Worm (Caenorhabditis elegans) whole organism, L2 larva: ENCODE results near the gene T22D1.8.

Experiments
- C34F6.9 ChIP-seq: fragments of 150-350 bp; optimal IDR thresholded peaks from 2 replicates; lab custom pipeline; 2014; ENCODE audit warnings: missing biosample characterization, missing genetic modification characterization
- F13H6.1 ChIP-seq: sonication (generic microtip); optimal IDR thresholded peaks from 2 replicates; lab custom pipeline; 2016; ENCODE audit warnings: missing genetic modification characterization, missing compliant biosample characterization
- R02D3.7 ChIP-seq: fragments of 150-350 bp; optimal IDR thresholded peaks from 2 replicates; lab custom pipeline; 2014; ENCODE audit warnings: missing biosample characterization, missing genetic modification characterization
- Y55F3AM.14 ChIP-seq: fragments of 200-800 bp; sonication (Bioruptor generic); optimal IDR thresholded peaks from 2 replicates; lab custom pipeline; 2018; ENCODE audit warnings: mild to moderate bottlenecking, missing genetic modification characterization, missing compliant biosample characterization
- alr-1 ChIP-seq: fragments of 150-350 bp; optimal IDR thresholded peaks from 2 replicates; lab custom pipeline; 2014; ENCODE audit warnings: missing biosample characterization, missing genetic modification characterization
- aly-2 ChIP-seq: fragments of 150-350 bp; optimal IDR thresholded peaks from 2 replicates; lab custom pipeline; 2014; ENCODE audit warnings: missing biosample characterization, missing genetic modification characterization
- ama-1 ChIP-seq: fragments of 150-350 bp; optimal IDR thresholded peaks from 2 replicates; lab custom pipeline; 2018; ENCODE audit warnings: inconsistent platforms
- blmp-1 ChIP-seq: sonication (generic microtip); optimal IDR thresholded peaks from 2 replicates; lab custom pipeline; 2017; ENCODE audit warnings: missing genetic modification characterization, mild to moderate bottlenecking, missing compliant biosample characterization, antibody characterized with exemption, moderate library complexity; ENCODE audit not compliant: insufficient read depth
- ceh-82 ChIP-seq: fragments of 150-350 bp; optimal IDR thresholded peaks from 2 replicates; lab custom pipeline; 2014; ENCODE audit warnings: missing biosample characterization, missing genetic modification characterization
- crh-2 ChIP-seq: sonication (generic microtip); optimal IDR thresholded peaks from 2 replicates; lab custom pipeline; 2017; ENCODE audit warnings: missing biosample characterization, missing genetic modification characterization
- dmd-4 ChIP-seq: sonication (generic microtip); optimal IDR thresholded peaks from 2 replicates; lab custom pipeline; 2017; ENCODE audit warnings: missing biosample characterization, missing genetic modification characterization
- egl-27 ChIP-seq: sonication (generic microtip); optimal IDR thresholded peaks from 3 replicates; lab custom pipeline; 2017; ENCODE audit warnings: missing biosample characterization, missing genetic modification reagents, missing genetic modification characterization
- elt-1 ChIP-seq: fragments of 150-350 bp; optimal IDR thresholded peaks from 2 replicates; lab custom pipeline; 2014; ENCODE audit warnings: missing biosample characterization, missing genetic modification characterization
- elt-3 ChIP-seq: sonication (generic microtip); optimal IDR thresholded peaks from 2 replicates; lab custom pipeline; 2017; ENCODE audit warnings: missing biosample characterization, missing genetic modification characterization
- fos-1 ChIP-seq: fragments of 150-350 bp; optimal IDR thresholded peaks from 2 replicates; lab custom pipeline; 2014; ENCODE audit warnings: missing biosample characterization, missing genetic modification characterization
- gmeb-1 ChIP-seq: fragments of 150-350 bp; optimal IDR thresholded peaks from 2 replicates; lab custom pipeline; 2014; ENCODE audit warnings: missing biosample characterization, missing genetic modification characterization
- lin-11 ChIP-seq: fragments of 150-350 bp; sonication (generic microtip); optimal IDR thresholded peaks from 2 replicates; lab custom pipeline; 2014; ENCODE audit warnings: missing biosample characterization, missing genetic modification characterization, inconsistent platforms, mixed read lengths
- lin-13 ChIP-seq: fragments of 150-350 bp; optimal IDR thresholded peaks from 2 replicates; lab custom pipeline; 2014; ENCODE audit warnings: missing biosample characterization, missing genetic modification reagents, missing genetic modification characterization
- lin-39 ChIP-seq: fragments of 150-350 bp; optimal IDR thresholded peaks from 2 replicates; lab custom pipeline; 2014; ENCODE audit warnings: missing biosample characterization, missing genetic modification reagents, missing genetic modification characterization
- lsy-2 ChIP-seq, 2 experiments: fragments of 150-350 bp in 1 of 2; sonication (generic microtip) in 1 of 2; optimal IDR thresholded peaks; 2 replicates each; lab custom pipeline; 2014 to 2017; ENCODE audit warnings: missing biosample characterization in 2 of 2, missing genetic modification characterization in 2 of 2
- mbf-1 ChIP-seq: sonication (generic microtip); optimal IDR thresholded peaks from 2 replicates; lab custom pipeline; 2017; ENCODE audit warnings: missing biosample characterization, missing genetic modification characterization
- mdl-1 ChIP-seq, 2 experiments: fragments of 150-350 bp in 1 of 2; sonication (generic microtip) in 1 of 2; optimal IDR thresholded peaks; 2 replicates each; lab custom pipeline; 2017; ENCODE audit warnings: missing biosample characterization in 2 of 2, missing genetic modification characterization in 2 of 2
- nhr-10 ChIP-seq: sonication (generic microtip); optimal IDR thresholded peaks from 2 replicates; lab custom pipeline; 2017; ENCODE audit warnings: missing biosample characterization, missing genetic modification characterization
- nhr-11 ChIP-seq: fragments of 150-350 bp; optimal IDR thresholded peaks from 2 replicates; lab custom pipeline; 2014; ENCODE audit warnings: missing biosample characterization, missing genetic modification characterization
- nhr-12 ChIP-seq: fragments of 150-350 bp; optimal IDR thresholded peaks from 2 replicates; lab custom pipeline; 2014; ENCODE audit warnings: missing biosample characterization, missing genetic modification characterization
- nhr-129 ChIP-seq: fragments of 150-350 bp; optimal IDR thresholded peaks from 2 replicates; lab custom pipeline; 2014; ENCODE audit warnings: missing biosample characterization, missing genetic modification characterization
- nhr-23 ChIP-seq: fragments of 150-350 bp; optimal IDR thresholded peaks from 2 replicates; lab custom pipeline; 2014; ENCODE audit warnings: missing biosample characterization, missing genetic modification reagents, missing genetic modification characterization
- nhr-25 ChIP-seq: fragments of 150-350 bp; sonication (generic microtip); optimal IDR thresholded peaks from 3 replicates; lab custom pipeline; 2014; ENCODE audit warnings: missing biosample characterization, missing genetic modification characterization
- nhr-6 ChIP-seq: fragments of 150-350 bp; optimal IDR thresholded peaks from 2 replicates; lab custom pipeline; 2014; ENCODE audit warnings: missing biosample characterization, missing genetic modification characterization
- nhr-77 ChIP-seq: fragments of 150-350 bp; optimal IDR thresholded peaks from 2 replicates; lab custom pipeline; 2014; ENCODE audit warnings: missing biosample characterization, missing genetic modification characterization
- peb-1 ChIP-seq: fragments of 150-350 bp; optimal IDR thresholded peaks from 2 replicates; lab custom pipeline; 2014; ENCODE audit warnings: missing biosample characterization, missing genetic modification characterization
- sem-4 ChIP-seq: fragments of 150-350 bp; optimal IDR thresholded peaks from 2 replicates; lab custom pipeline; 2014; ENCODE audit warnings: missing biosample characterization, missing genetic modification reagents, missing genetic modification characterization
- skn-1 ChIP-seq: sonication (generic microtip); optimal IDR thresholded peaks from 2 replicates; lab custom pipeline; 2017; ENCODE audit warnings: missing biosample characterization, missing genetic modification characterization
- sma-3 ChIP-seq: sonication (generic microtip); optimal IDR thresholded peaks from 2 replicates; lab custom pipeline; 2016; ENCODE audit warnings: missing genetic modification reagents, missing genetic modification characterization, missing compliant biosample characterization
- snpc-4 ChIP-seq: fragments of 150-350 bp; optimal IDR thresholded peaks from 2 replicates; lab custom pipeline; 2014; ENCODE audit warnings: missing biosample characterization, missing genetic modification characterization
- unc-55 ChIP-seq: fragments of 150-350 bp; sonication (generic microtip); optimal IDR thresholded peaks from 3 replicates; lab custom pipeline; 2014; ENCODE audit warnings: missing biosample characterization, missing genetic modification reagents, missing genetic modification characterization
- unc-62 ChIP-seq: fragments of 150-350 bp; optimal IDR thresholded peaks from 2 replicates; lab custom pipeline; 2014; ENCODE audit warnings: missing biosample characterization, missing genetic modification reagents, missing genetic modification characterization
- zag-1 ChIP-seq: fragments of 150-350 bp; optimal IDR thresholded peaks from 2 replicates; lab custom pipeline; 2014; ENCODE audit warnings: missing biosample characterization, missing genetic modification characterization
- ztf-1 ChIP-seq: fragments of 200-800 bp; sonication (Bioruptor generic); conservative IDR thresholded peaks from 2 replicates; pipeline ENCODE4 v1.3.6; 2022; ENCODE audit warnings: missing genetic modification characterization, missing compliant biosample characterization
- ztf-11 ChIP-seq: sonication (generic microtip); optimal IDR thresholded peaks from 2 replicates; lab custom pipeline; 2017; ENCODE audit warnings: missing biosample characterization, missing genetic modification characterization
- ztf-4 ChIP-seq: fragments of 150-350 bp; optimal IDR thresholded peaks from 2 replicates; lab custom pipeline; 2014; ENCODE audit warnings: missing biosample characterization, missing genetic modification characterization

T22D1.8 gene

ce11 chrIV:6904606-6905005 lies 1.5 kb downstream of the T22D1.8 start:
- TF ChIP-seq ceh-82 (no peak), sem-4 (tag; lab: Kevin White, UChicago) (no peak), Y55F3AM.14 (GFP tag; lab: Kevin White, UChicago) (no peak), aly-2 (tag; lab: Kevin White, UChicago) (no peak), C34F6.9 (tag; lab: Kevin White, UChicago) (no peak), ztf-4 (tag; lab: Kevin White, UChicago) (no peak), snpc-4 (tag; lab: Kevin White, UChicago) (no peak), nhr-129 (tag; lab: Kevin White, UChicago) (no peak), zag-1 (tag; lab: Kevin White, UChicago) (no peak), F13H6.1 (tag; lab: Kevin White, UChicago) (no peak), nhr-77 (tag; lab: Kevin White, UChicago) (no peak), ztf-1 (GFP tag; lab: Robert Waterston, UW) (no peak), lsy-2 (tag; optimal IDR thresholded peaks at IDR 0.05; lab: Kevin White, UChicago) (no peak), lin-39 (tag; lab: Kevin White, UChicago) (no peak), R02D3.7 (tag; lab: Kevin White, UChicago) (no peak), skn-1 (tag; lab: Kevin White, UChicago) (no peak), peb-1 (tag; lab: Kevin White, UChicago) (no peak), lin-11 (no peak)
- TF ChIP-seq, all 48 proteins: peak for 0

ce11 chrIV:6903575-6903974 lies 2.6 kb downstream of the T22D1.8 start, which contains the start of gene T22D1.5:
TSS of gene T22D1.5 (plus strand) at chrIV:6903950.
- TF ChIP-seq peb-1 (tag; lab: Kevin White, UChicago) (no peak), C34F6.9 (tag; lab: Kevin White, UChicago) (no peak), nhr-23 (tag; lab: Kevin White, UChicago) (no peak), egl-27 (tag; lab: Kevin White, UChicago) (no peak), lsy-2 (tag; optimal IDR thresholded peaks at IDR 0.05; lab: Kevin White, UChicago) (no peak), ceh-82 (no peak)

DNA sequence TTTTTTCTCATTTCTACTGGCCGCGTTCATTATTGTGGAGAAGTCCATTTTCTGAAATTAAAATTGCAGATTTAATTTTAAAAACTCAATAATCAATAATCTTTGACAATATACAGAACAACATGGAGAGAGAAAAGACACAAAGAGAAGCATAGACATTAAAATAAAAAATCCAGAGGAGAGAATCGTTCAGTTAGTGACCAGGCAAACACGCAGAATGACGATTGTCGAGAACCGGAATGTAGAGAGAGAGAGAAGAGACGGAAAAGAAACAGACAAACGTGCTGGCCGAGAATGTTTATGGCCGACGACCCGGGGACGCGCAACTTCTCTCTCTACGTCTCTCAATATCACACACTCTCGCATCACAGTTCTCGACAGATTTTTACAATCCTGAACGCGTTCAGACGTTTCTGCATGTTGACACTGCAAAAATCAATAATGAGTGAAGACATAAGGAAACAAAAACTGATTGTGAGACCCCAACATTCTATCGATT lies 18.5 kb downstream of the T22D1.8 start, which contains the start of the genes T05A12.3 and T05A12.4:
T05A12.3 (minus strand) TSS at position 51 of the 499 bp plus-strand sequence.
T05A12.4 (plus strand) TSS at position 348 of the 499 bp plus-strand sequence.
- TF ChIP-seq lin-11 (no peak), mbf-1 (no peak), blmp-1 (tag; lab: Kevin White, UChicago) (peak; percentile 30), crh-2 (tag; lab: Kevin White, UChicago) (no peak), gmeb-1 (tag; lab: Kevin White, UChicago) (peak; percentile 4), C34F6.9 (tag; lab: Kevin White, UChicago) (peak; percentile 73), nhr-10 (no peak), sma-3 (GFP tag; lab: Kevin White, UChicago) (peak; percentile 7), sem-4 (tag; lab: Kevin White, UChicago) (peak; percentile 19)

DNA sequence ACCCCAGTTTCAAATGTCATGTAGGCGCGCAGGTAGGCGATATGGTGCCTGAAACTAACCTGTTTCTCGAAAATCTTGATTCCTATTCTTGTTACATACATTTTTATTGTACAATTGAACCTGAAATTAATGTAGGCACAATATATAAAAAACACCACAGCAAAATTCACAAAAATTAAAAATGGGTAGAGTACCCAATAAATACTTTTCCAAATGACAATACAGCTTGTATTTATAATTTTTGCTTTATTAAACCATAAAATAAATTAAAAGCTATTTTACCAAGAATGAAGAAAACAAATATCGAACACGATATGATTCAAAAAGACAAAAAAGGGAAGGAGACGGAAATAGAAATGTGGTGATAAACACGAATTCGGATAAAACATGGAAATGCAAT lies 22.8 kb downstream of the T22D1.8 start, which contains the start of gene tre-2:
tre-2 (minus strand) TSS at position 101 of the 400 bp plus-strand sequence.
- TF ChIP-seq C34F6.9 (tag; lab: Kevin White, UChicago) = no peak

DNA sequence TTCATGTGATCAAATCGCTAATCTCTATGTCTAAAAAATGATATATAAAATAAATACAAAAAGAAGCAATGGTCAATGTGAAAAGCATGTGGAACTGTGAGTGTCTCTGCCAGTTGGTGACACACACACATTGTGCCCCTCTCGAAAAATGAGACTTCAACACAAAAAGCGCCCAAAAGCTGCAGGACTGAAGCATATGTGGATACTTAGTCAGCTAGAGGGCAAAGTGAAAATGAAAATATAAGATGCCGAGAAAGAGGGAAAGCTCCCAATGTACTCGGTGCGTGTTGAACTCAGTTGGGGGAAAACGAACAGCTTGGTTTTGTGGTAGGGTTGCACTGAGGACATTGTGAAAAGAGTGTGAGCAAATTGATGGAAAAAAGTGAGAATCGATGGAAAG lies 25.0 kb downstream of the T22D1.8 start:
- TF ChIP-seq ama-1 (lab: Kevin White, UChicago) (no peak), elt-3 (tag; lab: Kevin White, UChicago) (no peak), unc-62 (no peak), dmd-4 (no peak), F13H6.1 (tag; lab: Kevin White, UChicago) (peak; percentile 89), nhr-25 (tag; lab: Kevin White, UChicago) (no peak), blmp-1 (tag; lab: Kevin White, UChicago) (peak; percentile 8), gmeb-1 (tag; lab: Kevin White, UChicago) (no peak), lsy-2 (tag; optimal IDR thresholded peaks at IDR 0.05; lab: Kevin White, UChicago) (peak in 1 of 2 experiments; percentile 75), aly-2 (tag; lab: Kevin White, UChicago) (no peak), nhr-129 (tag; lab: Kevin White, UChicago) (peak; percentile 86), zag-1 (tag; lab: Kevin White, UChicago) (peak; percentile 67), elt-1 (no peak), unc-55 (GFP tag; lab: Kevin White, UChicago) (peak; percentile 45), snpc-4 (tag; lab: Kevin White, UChicago) (peak; percentile 3), nhr-12 (tag; lab: Kevin White, UChicago) (no peak), Y55F3AM.14 (GFP tag; lab: Kevin White, UChicago) (no peak), crh-2 (tag; lab: Kevin White, UChicago) (peak; percentile 39), lin-13 (GFP tag; lab: Kevin White, UChicago) (peak; percentile 42), peb-1 (tag; lab: Kevin White, UChicago) (no peak), mdl-1 (tag; optimal IDR thresholded peaks at IDR 0.05; lab: Kevin White, UChicago) (peak; percentile 49 to 62), nhr-11 (tag; lab: Kevin White, UChicago) (no peak), sem-4 (tag; lab: Kevin White, UChicago) (peak; percentile 53), ceh-82 (no peak), C34F6.9 (tag; lab: Kevin White, UChicago) (peak; percentile 60), skn-1 (tag; lab: Kevin White, UChicago) (no peak), mbf-1 (no peak), fos-1 (tag; lab: Kevin White, UChicago) (peak; percentile 66), nhr-6 (tag; lab: Kevin White, UChicago) (peak; percentile 42), ztf-11 (tag; lab: Kevin White, UChicago) (no peak), ztf-4 (tag; lab: Kevin White, UChicago) (no peak), ztf-1 (GFP tag; lab: Robert Waterston, UW) (no peak), alr-1 (no peak), R02D3.7 (tag; lab: Kevin White, UChicago) (no peak)
